Fruit fly (Drosophila melanogaster): Measurements from ENCODE around the gene Mis12.

- TF ChIP-seq psq (optimal IDR thresholded peaks at IDR 0.05) (no peak), CG8478 (optimal IDR thresholded peaks at IDR 0.05) (no peak), EcR (GFP tag; optimal IDR thresholded peaks at IDR 0.05) (no peak), pan (optimal IDR thresholded peaks at IDR 0.05) (no peak)
Observed at dm6 chr3L:6977391-6977790, 8.5 kb upstream of the Mis12 start.
